Worm (Caenorhabditis elegans) whole organism, mixed stage, embryonic: ENCODE results near the gene athp-1.

Source experiments
- elt-1 ChIP-seq: sonication (generic microtip); optimal IDR thresholded peaks from 2 replicates; lab custom pipeline; 2017; ENCODE audit warnings: missing genetic modification characterization, mild to moderate bottlenecking, missing compliant biosample characterization, antibody characterized with exemption, moderate library complexity, borderline replicate concordance; ENCODE audit not compliant: insufficient read depth
- elt-3 ChIP-seq: fragments of 150-350 bp; optimal IDR thresholded peaks from 2 replicates; lab custom pipeline; 2014; ENCODE audit warnings: missing biosample characterization, missing genetic modification characterization
- lin-13 ChIP-seq: fragments of 150-350 bp; optimal IDR thresholded peaks from 2 replicates; lab custom pipeline; 2014; ENCODE audit warnings: missing biosample characterization, missing genetic modification characterization
- lsy-2 ChIP-seq: fragments of 150-350 bp; optimal IDR thresholded peaks from 2 replicates; lab custom pipeline; 2014; ENCODE audit warnings: missing biosample characterization, missing genetic modification characterization
- mab-5 ChIP-seq: fragments of 150-350 bp; optimal IDR thresholded peaks from 2 replicates; lab custom pipeline; 2014; ENCODE audit warnings: missing biosample characterization, missing genetic modification characterization
- nhr-12 ChIP-seq: fragments of 150-350 bp; optimal IDR thresholded peaks from 2 replicates; lab custom pipeline; 2014; ENCODE audit warnings: missing biosample characterization, missing genetic modification characterization
- nhr-28 ChIP-seq: fragments of 150-350 bp; optimal IDR thresholded peaks from 2 replicates; lab custom pipeline; 2014; ENCODE audit warnings: missing biosample characterization, missing genetic modification characterization
- nhr-76 ChIP-seq: sonication (generic microtip); optimal IDR thresholded peaks from 2 replicates; lab custom pipeline; 2017; ENCODE audit warnings: missing biosample characterization, missing genetic modification characterization
- snpc-4 ChIP-seq: fragments of 150-350 bp; optimal IDR thresholded peaks from 2 replicates; lab custom pipeline; 2014; ENCODE audit warnings: missing biosample characterization, missing genetic modification characterization
- tbx-8 ChIP-seq: fragments of 200-800 bp; sonication (Bioruptor generic); optimal IDR thresholded peaks from 2 replicates; lab custom pipeline; 2018; ENCODE audit warnings: mild to moderate bottlenecking, missing genetic modification characterization, moderate library complexity, missing compliant biosample characterization
- unc-39 ChIP-seq: fragments of 150-350 bp; optimal IDR thresholded peaks from 2 replicates; lab custom pipeline; 2014; ENCODE audit warnings: missing biosample characterization, missing genetic modification characterization
- unc-62 ChIP-seq: fragments of 150-350 bp; optimal IDR thresholded peaks from 2 replicates; lab custom pipeline; 2014; ENCODE audit warnings: missing biosample characterization, missing genetic modification reagents, missing genetic modification characterization
- ztf-11 ChIP-seq: fragments of 150-350 bp; optimal IDR thresholded peaks from 2 replicates; lab custom pipeline; 2014; ENCODE audit warnings: missing biosample characterization, missing genetic modification characterization

DNA sequence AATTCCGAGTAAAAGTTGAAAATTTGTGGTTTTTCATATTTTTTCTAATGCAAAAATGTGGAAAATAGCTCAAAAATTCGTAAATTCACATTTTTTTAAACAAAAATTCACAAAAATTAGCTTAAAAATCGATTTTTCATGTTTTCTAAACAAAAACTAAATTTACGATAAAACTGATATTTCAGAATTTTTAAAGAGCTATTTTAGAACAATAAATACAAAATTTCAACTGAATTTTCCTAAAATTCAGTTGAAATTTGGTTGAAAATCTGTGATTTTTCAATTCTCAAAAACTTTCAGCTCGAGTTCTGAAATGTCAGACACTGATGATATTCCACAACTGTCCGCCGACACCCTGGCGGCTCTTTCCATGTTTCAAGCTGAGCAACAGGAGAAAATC lies 51.8 kb downstream of the athp-1 start, which contains the start of gene M142.8:
- TF ChIP-seq unc-62 (GFP tag; lab: Kevin White, UChicago) (no peak), elt-3 (tag; lab: Kevin White, UChicago) (no peak), ztf-11 (no peak), elt-1 (no peak), lsy-2 (tag; lab: Kevin White, UChicago) (no peak), nhr-28 (tag; lab: Kevin White, UChicago) (no peak), snpc-4 (tag; lab: Kevin White, UChicago) (no peak), nhr-76 (tag; lab: Kevin White, UChicago) (no peak), mab-5 (no peak), lin-13 (tag; lab: Kevin White, UChicago) (no peak), nhr-12 (tag; lab: Kevin White, UChicago) (no peak), unc-39 (tag; lab: Kevin White, UChicago) (no peak), tbx-8 (GFP tag; lab: Kevin White, UChicago) (no peak)
